Worm (Caenorhabditis elegans): ENCODE data around the gene fbxb-50.

fbxb-50 gene

DNA sequence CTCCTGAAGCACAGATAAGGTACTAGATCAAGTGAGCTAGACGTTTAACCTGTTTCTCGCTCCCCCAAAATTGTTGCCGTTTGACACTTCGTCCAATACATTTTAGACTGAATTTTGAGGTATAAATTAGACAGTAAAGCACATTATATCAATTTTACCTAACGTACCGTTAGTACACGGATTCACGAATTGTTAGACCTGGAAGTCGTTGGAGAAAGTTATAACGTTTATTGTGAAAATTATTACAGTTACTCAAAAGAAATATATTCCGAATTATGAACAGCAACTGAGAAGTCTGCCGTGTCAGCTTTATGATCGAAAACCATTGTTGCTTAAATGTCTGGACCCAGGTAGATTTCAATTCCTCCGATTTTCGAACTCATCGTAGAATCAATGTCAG, 4.6 kb downstream of the fbxb-50 start:
- TF ChIP-seq dao-5 (tag; optimal IDR thresholded peaks at IDR 0.05) (no peak), W03F9.2 (tag; optimal IDR thresholded peaks at IDR 0.05) (no peak), him-1 (tag; optimal IDR thresholded peaks at IDR 0.05) (no peak)

DNA sequence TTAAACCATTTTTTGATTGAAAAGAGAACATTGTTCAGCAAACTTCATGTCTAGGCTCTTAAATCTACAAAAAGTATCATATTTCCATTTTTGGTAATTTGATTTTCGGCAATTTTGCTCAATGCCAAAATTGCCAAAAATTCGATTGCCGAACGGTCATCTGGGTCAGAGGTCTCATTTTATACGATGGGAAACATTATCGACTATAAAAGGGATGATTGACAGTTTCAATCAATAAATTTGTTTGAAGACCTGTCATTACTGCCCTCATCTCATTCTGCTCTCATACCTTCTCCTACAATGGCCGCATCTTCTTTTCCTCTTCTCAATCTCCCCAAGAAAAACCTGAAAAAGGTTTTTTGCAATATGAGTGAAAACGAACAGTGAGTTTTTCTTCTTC, 5.6 kb downstream of the fbxb-50 start, which contains the start of gene K05F6.14:
TSS of gene K05F6.14 (plus strand) at position 301 of the 400 bp plus-strand sequence.
- TF ChIP-seq W03F9.2 (tag; optimal IDR thresholded peaks at IDR 0.05) (no peak), him-1 (tag; optimal IDR thresholded peaks at IDR 0.05) (no peak), dao-5 (tag; optimal IDR thresholded peaks at IDR 0.05) (no peak)

DNA sequence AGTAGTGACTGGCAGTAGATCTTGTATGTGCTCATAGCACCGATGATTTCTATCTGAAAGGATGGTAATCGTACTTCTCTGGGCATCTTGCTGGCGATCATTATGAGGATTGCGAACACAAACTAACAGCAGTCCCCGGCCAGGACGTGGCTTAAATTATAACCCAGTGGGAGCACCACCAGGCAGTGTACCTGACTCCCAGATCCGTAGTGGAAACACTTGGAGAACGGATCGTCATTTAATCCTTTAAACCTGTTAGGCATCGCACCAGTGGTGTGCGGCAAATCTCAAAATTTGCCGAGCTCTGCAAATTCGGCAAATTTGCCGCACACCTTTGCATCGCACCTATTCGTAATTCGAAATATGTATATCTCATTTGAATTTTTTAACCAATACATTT, 11.4 kb downstream of the fbxb-50 start, which contains the start of gene K05F6.8:
TSS of gene K05F6.8 (minus strand) at position 101 of the 400 bp plus-strand sequence.
- TF ChIP-seq W03F9.2 (tag; optimal IDR thresholded peaks at IDR 0.05) (no peak), him-1 (tag; optimal IDR thresholded peaks at IDR 0.05) (no peak), dao-5 (tag; optimal IDR thresholded peaks at IDR 0.05) (no peak)

ce11 chrII:1568214-1568613, 12.0 kb downstream of the fbxb-50 start, which contains the start of gene fbxb-49:
Gene fbxb-49 (plus strand): TSS chrII:1568514.
- TF ChIP-seq dao-5 (tag; optimal IDR thresholded peaks at IDR 0.05) (no peak), W03F9.2 (tag; optimal IDR thresholded peaks at IDR 0.05) (no peak), him-1 (tag; optimal IDR thresholded peaks at IDR 0.05) (no peak)

DNA sequence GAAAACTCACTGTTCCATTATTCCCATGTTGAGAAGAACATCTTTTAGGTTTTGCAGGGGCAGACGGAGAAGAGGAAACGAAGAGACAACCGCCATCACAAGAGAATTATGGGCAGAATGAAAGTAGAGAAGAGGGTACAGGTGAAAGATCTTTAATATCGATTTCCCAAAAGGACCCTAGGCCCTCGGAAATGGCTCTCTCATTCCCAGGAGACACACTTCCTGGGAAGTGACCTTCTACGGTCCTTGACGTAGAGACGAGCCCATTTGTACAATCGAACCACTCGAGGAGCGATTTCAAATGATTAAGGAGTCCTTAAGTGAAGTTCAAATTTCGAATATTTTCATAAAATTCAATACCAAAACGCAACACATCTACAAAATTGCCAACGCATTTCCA, 14.8 kb downstream of the fbxb-50 start, which contains the start of gene fbxb-46:
TSS of gene fbxb-46 (minus strand) at position 101 of the 400 bp plus-strand sequence.
- TF ChIP-seq him-1 (tag; optimal IDR thresholded peaks at IDR 0.05) (no peak), W03F9.2 (tag; optimal IDR thresholded peaks at IDR 0.05) (no peak), dao-5 (tag; optimal IDR thresholded peaks at IDR 0.05) (no peak)

ce11 chrII:1576030-1576429, 19.8 kb downstream of the fbxb-50 start, which contains the start of gene K05F6.10:
Gene K05F6.10 (minus strand): TSS chrII:1576130.
- TF ChIP-seq W03F9.2 (tag; optimal IDR thresholded peaks at IDR 0.05) (no peak), dao-5 (tag; optimal IDR thresholded peaks at IDR 0.05) (no peak), him-1 (tag; optimal IDR thresholded peaks at IDR 0.05) (no peak)

- TF ChIP-seq him-1 (tag; optimal IDR thresholded peaks at IDR 0.05) (no peak), W03F9.2 (tag; optimal IDR thresholded peaks at IDR 0.05) (no peak), dao-5 (tag; optimal IDR thresholded peaks at IDR 0.05) (no peak)
Observed at ce11 chrII:1576772-1577171, 20.5 kb downstream of the fbxb-50 start.

DNA sequence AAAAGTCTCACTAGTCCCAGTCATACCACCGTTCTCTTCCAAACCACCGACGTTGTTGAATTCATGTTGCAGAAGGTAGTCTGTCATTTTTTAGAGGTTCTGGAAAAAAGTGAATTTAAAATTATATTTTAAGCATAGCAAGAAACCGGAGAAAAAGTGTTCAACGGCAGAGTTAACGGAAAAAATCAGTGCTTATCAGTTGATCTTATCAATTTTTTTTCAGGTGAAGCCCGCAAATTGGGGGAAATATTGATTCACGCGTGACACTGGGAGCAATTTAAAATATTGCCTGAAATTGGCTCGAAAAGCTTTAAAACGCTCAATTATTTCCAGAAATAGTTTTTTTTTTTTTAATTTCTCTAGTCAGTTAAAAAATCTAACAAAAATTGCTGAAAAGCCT, 23.6 kb downstream of the fbxb-50 start, which contains the start of gene math-38:
TSS of gene math-38 (minus strand) at position 101 of the 400 bp plus-strand sequence.
- TF ChIP-seq him-1 (tag; optimal IDR thresholded peaks at IDR 0.05) (no peak), W03F9.2 (tag; optimal IDR thresholded peaks at IDR 0.05) (no peak), dao-5 (tag; optimal IDR thresholded peaks at IDR 0.05) (no peak)

ce11 chrII:1584140-1584539, 27.9 kb downstream of the fbxb-50 start, which contains the start of gene clec-21:
Gene clec-21 (minus strand): TSS chrII:1584240.
- TF ChIP-seq him-1 (tag; optimal IDR thresholded peaks at IDR 0.05) = no peak

DNA sequence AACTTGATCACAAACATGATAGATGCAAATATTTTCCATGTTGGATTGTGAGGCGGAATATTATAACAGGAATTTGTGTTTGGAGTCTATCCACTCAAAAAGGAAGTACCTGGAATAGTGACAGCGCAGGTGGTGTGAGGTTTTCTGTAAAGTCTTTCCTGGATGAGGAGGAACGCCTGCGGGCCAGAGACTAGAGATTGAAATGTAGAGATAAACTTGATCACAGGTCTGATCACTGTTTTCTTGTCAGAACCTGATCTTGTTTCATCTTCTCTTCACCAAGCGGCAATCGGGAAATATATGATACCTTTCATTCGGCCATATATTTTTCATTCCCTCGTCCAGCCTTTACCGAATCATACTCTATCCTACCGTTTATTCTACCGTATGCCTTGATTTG, 30.1 kb downstream of the fbxb-50 start, which contains the start of gene T07H3.8:
TSS of gene T07H3.8 (plus strand) at position 301 of the 400 bp plus-strand sequence.
- TF ChIP-seq dao-5 (tag; optimal IDR thresholded peaks at IDR 0.05) = no peak
- no peak for TF ChIP-seq him-1 (tag; optimal IDR thresholded peaks at IDR 0.05)
- TF ChIP-seq W03F9.2 (tag; optimal IDR thresholded peaks at IDR 0.05) = no peak

DNA sequence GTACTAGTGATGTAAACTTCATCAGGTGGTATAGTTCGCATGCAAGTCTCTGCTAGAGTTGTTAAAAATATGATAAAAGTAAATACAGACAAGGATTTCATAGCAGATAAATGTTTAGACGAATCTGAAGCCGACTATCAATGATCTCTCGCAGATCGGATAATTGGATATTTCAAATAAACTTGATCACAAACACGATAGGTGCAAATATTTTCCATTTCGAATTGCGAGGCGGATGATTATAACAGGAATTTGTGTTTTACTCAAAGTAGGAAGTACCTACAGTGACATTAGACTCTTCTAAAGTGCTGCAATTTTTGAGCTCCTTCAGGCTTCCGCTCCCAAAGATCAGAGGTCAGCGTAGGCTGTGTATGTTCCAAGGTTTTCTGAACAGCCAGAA, 33.6 kb downstream of the fbxb-50 start, which contains the start of gene T07H3.7:
TSS of gene T07H3.7 (minus strand) at position 101 of the 400 bp plus-strand sequence.
- no peak for TF ChIP-seq W03F9.2 (tag; optimal IDR thresholded peaks at IDR 0.05)

DNA sequence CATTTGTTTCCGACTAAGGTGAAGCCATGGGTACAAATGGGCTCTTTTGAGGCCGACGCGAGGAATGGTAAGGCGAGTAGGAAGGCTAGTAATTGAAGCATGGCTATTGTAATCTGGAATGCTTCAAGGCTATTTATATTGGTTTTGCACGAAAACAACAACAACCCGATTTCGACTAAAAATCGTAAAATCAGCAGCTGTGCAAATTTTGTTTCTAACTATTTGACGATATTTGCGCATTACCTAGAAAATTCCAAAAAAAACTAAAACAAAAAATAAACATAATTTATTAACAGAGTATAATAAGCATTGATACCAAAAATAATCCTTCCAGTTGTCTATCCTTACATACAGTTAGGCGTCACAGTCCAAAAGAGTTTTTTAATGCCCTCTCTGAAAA, 38.9 kb downstream of the fbxb-50 start, which contains the start of gene clec-20:
TSS of gene clec-20 (minus strand) at position 101 of the 400 bp plus-strand sequence.
- TF ChIP-seq W03F9.2 (tag; optimal IDR thresholded peaks at IDR 0.05) (no peak), him-1 (tag; optimal IDR thresholded peaks at IDR 0.05) (no peak), dao-5 (tag; optimal IDR thresholded peaks at IDR 0.05) (no peak)

ce11 chrII:1597101-1598088, 41.2 kb downstream of the fbxb-50 start, which contains the start of gene bath-46:
Gene bath-46 (plus strand): TSS chrII:1597906.
- TF ChIP-seq W03F9.2 (tag; optimal IDR thresholded peaks at IDR 0.05) = no peak
- TF ChIP-seq dao-5 (tag; optimal IDR thresholded peaks at IDR 0.05) = no peak
- TF ChIP-seq him-1 (tag; optimal IDR thresholded peaks at IDR 0.05) = no peak

- no peak for TF ChIP-seq him-1 (tag; optimal IDR thresholded peaks at IDR 0.05)
- no peak for TF ChIP-seq W03F9.2 (tag; optimal IDR thresholded peaks at IDR 0.05)
- no peak for TF ChIP-seq dao-5 (tag; optimal IDR thresholded peaks at IDR 0.05)
Observed at ce11 chrII:1600661-1601060, 44.4 kb downstream of the fbxb-50 start, which contains the start of gene bath-26. Gene bath-26 (minus strand): TSS chrII:1600761.

All from whole organism, L4/young adult.